Worm (Caenorhabditis elegans) whole organism, young adult: ENCODE measurements around the gene elmd-1.

Experiments used
- C06A6.2 ChIP-seq: fragments of 200-800 bp; sonication (Bioruptor generic); conservative IDR thresholded peaks from 2 replicates; pipeline ENCODE4 v1.3.6; 2022; ENCODE audit warnings: missing genetic modification characterization, missing compliant biosample characterization
- Y53F4B.3 ChIP-seq: fragments of 200-800 bp; sonication (Bioruptor generic); IDR thresholded peaks from 2 replicates; pipeline ENCODE4 v1.3.6; 2022; ENCODE audit warnings: missing genetic modification reagents, missing genetic modification characterization, missing compliant biosample characterization
- dpl-1 ChIP-seq: fragments of 150-350 bp; optimal IDR thresholded peaks from 2 replicates; lab custom pipeline; 2014; ENCODE audit warnings: missing biosample characterization, missing genetic modification reagents, missing genetic modification characterization
- madf-3 ChIP-seq: fragments of 200-800 bp; sonication (Bioruptor generic); IDR thresholded peaks from 2 replicates; pipeline ENCODE4 v1.3.6; 2022; ENCODE audit warnings: missing genetic modification reagents, missing genetic modification characterization, missing compliant biosample characterization
- mes-4 ChIP-seq: sonication (generic microtip); optimal IDR thresholded peaks from 2 replicates; lab custom pipeline; 2016; ENCODE audit warnings: missing genotype, missing genetic modification characterization, missing compliant biosample characterization
- mxl-1 ChIP-seq: sonication (generic microtip); optimal IDR thresholded peaks from 2 replicates; lab custom pipeline; 2016; ENCODE audit warnings: missing genetic modification characterization, missing compliant biosample characterization
- nfya-1 ChIP-seq: sonication (generic microtip); optimal IDR thresholded peaks from 2 replicates; lab custom pipeline; 2017; ENCODE audit warnings: antibody characterized with exemption, missing compliant biosample characterization, missing genetic modification characterization, borderline replicate concordance; ENCODE audit not compliant: insufficient read depth
- nhr-120 ChIP-seq: fragments of 200-800 bp; sonication (Bioruptor generic); IDR thresholded peaks from 2 replicates; pipeline ENCODE4 v1.3.6; 2022; ENCODE audit warnings: missing genetic modification characterization, missing compliant biosample characterization
- sdz-38 ChIP-seq: sonication (generic microtip); optimal IDR thresholded peaks from 2 replicates; lab custom pipeline; 2016; ENCODE audit warnings: missing genotype, missing genetic modification characterization, missing compliant biosample characterization
- snpc-4 ChIP-seq, 5 experiments: fragments of 150-350 bp in 1 of 5; sonication (generic microtip) in 4 of 5; optimal IDR thresholded peaks; 2 replicates each; lab custom pipeline; 2014 to 2018; ENCODE audit warnings: missing genetic modification characterization in 5 of 5, missing biosample characterization in 3 of 5, antibody characterized with exemption in 2 of 5, mild to moderate bottlenecking in 2 of 5, missing compliant biosample characterization in 2 of 5, missing genotype in 2 of 5, moderate library complexity in 2 of 5, missing genetic modification reagents in 1 of 5
- unc-130 ChIP-seq: sonication (generic microtip); optimal IDR thresholded peaks from 2 replicates; lab custom pipeline; 2016; ENCODE audit warnings: missing genetic modification reagents, missing genetic modification characterization, missing compliant biosample characterization
- unc-62 ChIP-seq: fragments of 150-350 bp; optimal IDR thresholded peaks from 2 replicates; lab custom pipeline; 2014; ENCODE audit warnings: missing biosample characterization, missing genetic modification reagents, missing genetic modification characterization

ce11 chrIII:3360067-3360466, 29.7 kb upstream of the elmd-1 start:
- TF ChIP-seq nfya-1 (tag; lab: Kevin White, UChicago): no peak
- no peak for TF ChIP-seq dpl-1 (GFP tag; lab: Kevin White, UChicago)
- TF ChIP-seq unc-62 (GFP tag; lab: Kevin White, UChicago): no peak
- no peak for TF ChIP-seq madf-3 (GFP tag; lab: Robert Waterston, UW)
- TF ChIP-seq mes-4 (tag; lab: Kevin White, UChicago): no peak
- TF ChIP-seq Y53F4B.3: no peak
- TF ChIP-seq C06A6.2: no peak
- TF ChIP-seq nhr-120: no peak
- no peak for TF ChIP-seq unc-130 (GFP tag; lab: Kevin White, UChicago)
- TF ChIP-seq snpc-4 (GFP tag; optimal IDR thresholded peaks at IDR 0.05; lab: Kevin White, UChicago): no peak
- no peak for TF ChIP-seq snpc-4 (tag; optimal IDR thresholded peaks at IDR 0.05; lab: Kevin White, UChicago)
- TF ChIP-seq mxl-1 (tag; lab: Kevin White, UChicago): no peak
- TF ChIP-seq sdz-38 (tag; lab: Kevin White, UChicago): no peak
